Fruit fly (Drosophila melanogaster) whole organism, embryonic: ENCODE measurements around the gene CG2187.

ENCODE experiments used
- ATbp ChIP-seq: fragments of 200-800 bp; sonication (Bioruptor generic); optimal IDR thresholded peaks from 2 replicates; lab custom pipeline; 2017; ENCODE audit warnings: missing biosample characterization, mild to moderate bottlenecking, missing genetic modification characterization, missing genetic modification reagents
- Adf1 ChIP-seq: fragments of 200-800 bp; sonication (Bioruptor generic); IDR thresholded peaks from 2 replicates; pipeline ENCODE4 v1.3.6; 2022; ENCODE audit warnings: missing biosample characterization, missing genetic modification characterization
- Asciz ChIP-seq: fragments of 200-800 bp; sonication (Bioruptor generic); optimal IDR thresholded peaks from 2 replicates; lab custom pipeline; 2017; ENCODE audit warnings: missing biosample characterization, mild to moderate bottlenecking, missing genetic modification characterization, missing genetic modification reagents
- Awh ChIP-seq: fragments of 200-800 bp; sonication (Bioruptor generic); IDR thresholded peaks from 2 replicates; pipeline ENCODE4, ENCODE4 v1.3.6; 2022; ENCODE audit warnings: missing biosample characterization, missing genetic modification characterization
- CG1024 ChIP-seq: fragments of 200-800 bp; sonication (Bioruptor generic); IDR thresholded peaks from 2 replicates; pipeline ENCODE4 v1.3.6; 2022; ENCODE audit warnings: missing biosample characterization, missing genetic modification characterization
- CG10274 ChIP-seq: fragments of 200-800 bp; sonication (Bioruptor generic); optimal IDR thresholded peaks from 3 replicates; lab custom pipeline; 2017; ENCODE audit warnings: missing biosample characterization, mild to moderate bottlenecking, missing genetic modification characterization
- CG10543 ChIP-seq: fragments of 200-800 bp; sonication (Bioruptor generic); optimal IDR thresholded peaks from 3 replicates; lab custom pipeline; 2017; ENCODE audit warnings: missing biosample characterization, mild to moderate bottlenecking, missing genetic modification characterization, moderate library complexity
- CG11560 ChIP-seq: fragments of 200-800 bp; sonication (Bioruptor generic); IDR thresholded peaks from 3 replicates; pipeline ENCODE4 v1.3.6; 2022; ENCODE audit warnings: missing biosample characterization, missing genetic modification characterization
- CG11723 ChIP-seq: fragments of 200-800 bp; sonication (Bioruptor generic); optimal IDR thresholded peaks from 2 replicates; lab custom pipeline; 2017; ENCODE audit warnings: missing biosample characterization, mild to moderate bottlenecking, missing genetic modification characterization
- CG12769 ChIP-seq: fragments of 200-800 bp; sonication (Bioruptor generic); optimal IDR thresholded peaks from 2 replicates; lab custom pipeline; 2019; ENCODE audit warnings: missing biosample characterization, mild to moderate bottlenecking, missing genetic modification characterization, moderate library complexity
- CG14014 ChIP-seq: fragments of 200-800 bp; sonication (Bioruptor generic); IDR thresholded peaks from 2 replicates; pipeline ENCODE4 v1.3.6; 2022; ENCODE audit warnings: missing biosample characterization, missing genetic modification characterization
- CG15696 ChIP-seq: fragments of 200-800 bp; sonication (Bioruptor generic); optimal IDR thresholded peaks from 2 replicates; lab custom pipeline; 2019; ENCODE audit warnings: missing biosample characterization, mild to moderate bottlenecking, missing genetic modification characterization, moderate library complexity
- CG16813 ChIP-seq: fragments of 200-800 bp; sonication (Bioruptor generic); IDR thresholded peaks from 3 replicates; pipeline ENCODE4 v1.3.6; 2022; ENCODE audit warnings: missing biosample characterization, missing genetic modification characterization; ENCODE audit not compliant: partially characterized antibody
- CG2712 ChIP-seq: fragments of 200-800 bp; optimal IDR thresholded peaks from 3 replicates; lab custom pipeline; 2019; ENCODE audit warnings: missing biosample characterization, mild to moderate bottlenecking, missing genetic modification characterization, moderate library complexity
- CG31224 ChIP-seq: fragments of 200-800 bp; sonication (Bioruptor generic); IDR thresholded peaks from 2 replicates; pipeline ENCODE4 v1.3.6; 2022; ENCODE audit warnings: missing biosample characterization, missing genetic modification characterization
- CG34376 ChIP-seq: fragments of 200-800 bp; sonication (Bioruptor generic); optimal IDR thresholded peaks from 2 replicates; lab custom pipeline; 2018; ENCODE audit warnings: missing biosample characterization, mild to moderate bottlenecking, missing genetic modification characterization
- CG4617 ChIP-seq: fragments of 200-800 bp; sonication (Bioruptor generic); optimal IDR thresholded peaks from 3 replicates; lab custom pipeline; 2016; ENCODE audit warnings: missing biosample characterization, missing genetic modification characterization, borderline replicate concordance
- CG4707 ChIP-seq: fragments of 200-800 bp; sonication (Bioruptor generic); optimal IDR thresholded peaks from 2 replicates; lab custom pipeline; 2018; ENCODE audit warnings: missing biosample characterization, mild to moderate bottlenecking, missing genetic modification characterization, moderate library complexity
- CG6791 ChIP-seq: fragments of 200-800 bp; sonication (Bioruptor generic); IDR thresholded peaks from 3 replicates; pipeline ENCODE4 v1.3.6; 2022; ENCODE audit warnings: missing biosample characterization, missing genetic modification characterization; ENCODE audit not compliant: partially characterized antibody
- CG7357 ChIP-seq: fragments of 200-800 bp; sonication (Bioruptor generic); IDR thresholded peaks from 3 replicates; pipeline ENCODE4 v1.3.6; 2022; ENCODE audit warnings: missing biosample characterization, missing genetic modification characterization
- CG7987 ChIP-seq: fragments of 200-800 bp; sonication (Bioruptor generic); optimal IDR thresholded peaks from 2 replicates; lab custom pipeline; 2018; ENCODE audit warnings: missing biosample characterization, mild to moderate bottlenecking, missing genetic modification characterization, moderate library complexity
- Chrac-16 ChIP-seq: fragments of 200-800 bp; sonication (Bioruptor generic); optimal IDR thresholded peaks from 3 replicates; lab custom pipeline; 2016; ENCODE audit warnings: missing biosample characterization, missing genetic modification characterization
- D ChIP-seq, 2 experiments: fragments of 200-800 bp in 1 of 2; fragments of >200 bp in 1 of 2; sonication (Bioruptor generic) in 1 of 2; optimal IDR thresholded peaks; 2 replicates in 1 of 2; 3 replicates in 1 of 2; lab custom pipeline; 2017; ENCODE audit warnings: mild to moderate bottlenecking in 1 of 2, missing biosample characterization in 1 of 2, missing genetic modification characterization in 1 of 2, missing genetic modification reagents in 1 of 2
- Dp ChIP-seq: fragments of 200-800 bp; sonication (Bioruptor generic); optimal IDR thresholded peaks from 2 replicates; lab custom pipeline; 2018; ENCODE audit warnings: missing biosample characterization, mild to moderate bottlenecking, missing genetic modification characterization, moderate library complexity
- Dref ChIP-seq: fragments of 200-800 bp; sonication (Bioruptor generic); IDR thresholded peaks from 2 replicates; pipeline ENCODE4 v1.3.6; 2022; ENCODE audit warnings: missing biosample characterization, missing genetic modification characterization
- E2f1 ChIP-seq: fragments of 200-800 bp; sonication (Bioruptor generic); IDR thresholded peaks from 2 replicates; pipeline ENCODE4 v1.3.6; 2022; ENCODE audit warnings: missing biosample characterization, missing genetic modification characterization
- Fer2 ChIP-seq: fragments of 200-800 bp; sonication (Bioruptor generic); optimal IDR thresholded peaks from 2 replicates; lab custom pipeline; 2018; ENCODE audit warnings: missing biosample characterization, mild to moderate bottlenecking, missing genetic modification characterization, moderate library complexity
- Gsc ChIP-seq: fragments of 200-800 bp; sonication (Bioruptor generic); IDR thresholded peaks from 2 replicates; pipeline ENCODE4 v1.3.6; 2022; ENCODE audit warnings: missing biosample characterization, missing genetic modification characterization
- HLH54F ChIP-seq: fragments of 200-800 bp; sonication (Bioruptor generic); optimal IDR thresholded peaks from 3 replicates; lab custom pipeline; 2016; ENCODE audit warnings: missing biosample characterization, missing genetic modification characterization
- HmgZ ChIP-seq: fragments of 200-800 bp; sonication (Bioruptor generic); optimal IDR thresholded peaks from 2 replicates; lab custom pipeline; 2018; ENCODE audit warnings: missing biosample characterization, mild to moderate bottlenecking, missing genetic modification characterization
- Mrtf ChIP-seq: fragments of 200-800 bp; sonication (Bioruptor generic); IDR thresholded peaks from 3 replicates; pipeline ENCODE4 v1.3.6; 2022; ENCODE audit warnings: missing biosample characterization, missing genetic modification characterization
- Rx ChIP-seq: fragments of 200-800 bp; sonication (Bioruptor generic); IDR thresholded peaks from 2 replicates; pipeline ENCODE4 v1.3.6; 2022; ENCODE audit warnings: missing biosample characterization, missing genetic modification characterization
- ab ChIP-seq: fragments of 200-800 bp; sonication (Bioruptor generic); optimal IDR thresholded peaks from 2 replicates; lab custom pipeline; 2016; ENCODE audit warnings: missing biosample characterization, missing genetic modification characterization
- ac ChIP-seq: fragments of 200-800 bp; sonication (Bioruptor generic); optimal IDR thresholded peaks from 3 replicates; lab custom pipeline; 2017; ENCODE audit warnings: missing biosample characterization, mild to moderate bottlenecking, missing genetic modification characterization
- chif ChIP-seq, 2 experiments: fragments of 200-800 bp; sonication (Bioruptor generic); optimal IDR thresholded peaks; 3 replicates each; lab custom pipeline; 2016; ENCODE audit warnings: missing biosample characterization in 2 of 2, missing genetic modification characterization in 2 of 2
- chn ChIP-seq: fragments of 200-800 bp; sonication (Bioruptor generic); optimal IDR thresholded peaks from 2 replicates; lab custom pipeline; 2016; ENCODE audit warnings: missing biosample characterization, missing genetic modification characterization
- dan ChIP-seq: fragments of 200-800 bp; sonication (Bioruptor generic); IDR thresholded peaks from 2 replicates; pipeline ENCODE4 v1.3.6; 2022; ENCODE audit warnings: missing biosample characterization, missing genetic modification characterization
- emc ChIP-seq: fragments of 200-800 bp; sonication (Bioruptor generic); optimal IDR thresholded peaks from 2 replicates; lab custom pipeline; 2016; ENCODE audit warnings: missing biosample characterization, missing genetic modification characterization
- gcm2 ChIP-seq: fragments of 200-800 bp; sonication (Bioruptor generic); optimal IDR thresholded peaks from 2 replicates; lab custom pipeline; 2016; ENCODE audit warnings: missing biosample characterization, missing genetic modification characterization
- gem ChIP-seq: fragments of 200-800 bp; sonication (Bioruptor generic); optimal IDR thresholded peaks from 2 replicates; lab custom pipeline; 2019; ENCODE audit warnings: missing biosample characterization, mild to moderate bottlenecking, missing genetic modification characterization, moderate library complexity
- her ChIP-seq: fragments of 200-800 bp; sonication (Bioruptor generic); optimal IDR thresholded peaks from 2 replicates; lab custom pipeline; 2016; ENCODE audit warnings: missing biosample characterization, missing genetic modification characterization
- onecut ChIP-seq: fragments of 200-800 bp; sonication (Bioruptor generic); IDR thresholded peaks from 2 replicates; pipeline ENCODE4 v1.3.6; 2022; ENCODE audit warnings: missing biosample characterization, missing genetic modification characterization
- pita ChIP-seq: fragments of 200-800 bp; sonication (Bioruptor generic); optimal IDR thresholded peaks from 2 replicates; lab custom pipeline; 2017; ENCODE audit warnings: missing biosample characterization, mild to moderate bottlenecking, missing genetic modification characterization
- ranshi ChIP-seq: fragments of 200-800 bp; sonication (Bioruptor generic); IDR thresholded peaks from 2 replicates; pipeline ENCODE4 v1.3.6; 2022; ENCODE audit warnings: missing biosample characterization, missing genetic modification characterization
- tin ChIP-seq: fragments of 200-800 bp; sonication (Bioruptor generic); optimal IDR thresholded peaks from 3 replicates; lab custom pipeline; 2016; ENCODE audit warnings: missing biosample characterization, missing genetic modification characterization
- tup ChIP-seq: fragments of 200-800 bp; sonication (Bioruptor generic); optimal IDR thresholded peaks from 2 replicates; lab custom pipeline; 2016; ENCODE audit warnings: missing biosample characterization, mild to moderate bottlenecking, missing genetic modification characterization, moderate library complexity
- unpg ChIP-seq: fragments of 200-800 bp; sonication (Bioruptor generic); optimal IDR thresholded peaks from 3 replicates; lab custom pipeline; 2018; ENCODE audit warnings: missing biosample characterization, mild to moderate bottlenecking, missing genetic modification characterization, moderate library complexity
- zen ChIP-seq: fragments of 200-800 bp; sonication (Bioruptor generic); optimal IDR thresholded peaks from 3 replicates; lab custom pipeline; 2018; ENCODE audit warnings: missing biosample characterization, mild to moderate bottlenecking, missing genetic modification characterization, moderate library complexity

Gene CG2187

dm6 chr3R:31717299-31718167, 40.9 kb downstream of the CG2187 start (continued):
- peak; percentile 27 for TF ChIP-seq emc (GFP tag; lab: Kevin White, UChicago)
- peak; percentile 62 for TF ChIP-seq CG12769 (tag; lab: Kevin White, UChicago)
- peak; percentile 12 for TF ChIP-seq tin (GFP tag; lab: Kevin White, UChicago)
- no peak for TF ChIP-seq pita (GFP tag; lab: Kevin White, UChicago)
- peak; percentile 39 for TF ChIP-seq CG10274 (GFP tag; lab: Kevin White, UChicago)
- TF ChIP-seq HmgZ (tag; lab: Kevin White, UChicago), result peak; percentile 42
- peak; percentile 22 for TF ChIP-seq Fer2
- no peak; the same call in 2 of the 3 replicates for TF ChIP-seq Mrtf (GFP tag; lab: Robert Waterston, UW)
- TF ChIP-seq Gsc (GFP tag; lab: Robert Waterston, UW), result no peak
- 0 out of 2 replicates have a peak, but pooled peaks have one; percentile 42 for TF ChIP-seq CG31224
- peak; percentile 79 for TF ChIP-seq Adf1
- TF ChIP-seq dan, result no peak
- TF ChIP-seq CG16813, result no peak
- no peak for TF ChIP-seq CG15696 (tag; lab: Kevin White, UChicago)
- TF ChIP-seq CG4617 (GFP tag; lab: Kevin White, UChicago), result no peak
- no peak for TF ChIP-seq Dp (GFP tag; lab: Kevin White, UChicago)
- peak; percentile 54; the same call in 2 of the 3 replicates for TF ChIP-seq CG7357 (GFP tag; lab: Robert Waterston, UW)
- peak; percentile 54; the same call in 1 of the 2 replicates for TF ChIP-seq CG14014 (GFP tag; lab: Robert Waterston, UW)
- no peak for TF ChIP-seq gcm2 (GFP tag; lab: Kevin White, UChicago)
- TF ChIP-seq E2f1, result peak; percentile 36; the same call in 1 of the 2 replicates
- TF ChIP-seq chif (GFP tag; optimal IDR thresholded peaks at IDR 0.05; lab: Kevin White, UChicago), result peak; percentile 36 to 56
- TF ChIP-seq CG10543, result peak; percentile 26
- no peak for TF ChIP-seq tup (GFP tag; lab: Kevin White, UChicago)
- TF ChIP-seq CG34376 (GFP tag; lab: Kevin White, UChicago), result peak; percentile 29
- TF ChIP-seq ab (GFP tag; lab: Kevin White, UChicago), result no peak
- peak; percentile 59; the same call in 1 of the 2 replicates for TF ChIP-seq ranshi (GFP tag; lab: Robert Waterston, UW)
- no peak for TF ChIP-seq Rx (GFP tag; lab: Robert Waterston, UW)
- peak; percentile 56 for TF ChIP-seq her (GFP tag; lab: Kevin White, UChicago)
- no peak for TF ChIP-seq ac (GFP tag; lab: Kevin White, UChicago)
- TF ChIP-seq D (optimal IDR thresholded peaks at IDR 0.05; lab: Kevin White, UChicago), result no peak
- peak; percentile 18 for TF ChIP-seq D (GFP tag; optimal IDR thresholded peaks at IDR 0.05; lab: Kevin White, UChicago)
- peak; percentile 5 for TF ChIP-seq chn (GFP tag; lab: Kevin White, UChicago)
- TF ChIP-seq CG7987, result no peak
- peak; percentile 18 for TF ChIP-seq CG11723 (GFP tag; lab: Kevin White, UChicago)
- TF ChIP-seq gem (tag; lab: Kevin White, UChicago), result peak; percentile 74
- TF ChIP-seq HLH54F (GFP tag; lab: Kevin White, UChicago), result peak; percentile 66
- no peak for TF ChIP-seq CG6791 (GFP tag; lab: Robert Waterston, UW)
- peak; percentile 23 for TF ChIP-seq Chrac-16 (GFP tag; lab: Kevin White, UChicago)
- TF ChIP-seq Awh (GFP tag; lab: Robert Waterston, UW), result no peak
- TF ChIP-seq Asciz (GFP tag; lab: Kevin White, UChicago), result no peak
- TF ChIP-seq CG4707 (GFP tag; lab: Kevin White, UChicago), result peak; percentile 29
- peak; percentile 39 for TF ChIP-seq CG2712 (tag; lab: Kevin White, UChicago)
- TF ChIP-seq Dref, result no peak
- TF ChIP-seq ATbp, result peak; percentile 62
- TF ChIP-seq CG1024 (GFP tag; lab: Robert Waterston, UW), result peak; percentile 30; the same call in 1 of the 2 replicates
- peak; percentile 43; the same call in 1 of the 2 replicates for TF ChIP-seq onecut (GFP tag; lab: Robert Waterston, UW)
- no peak for TF ChIP-seq CG11560 (tag; lab: Robert Waterston, UW)
- peak; percentile 61 for TF ChIP-seq unpg (GFP tag; lab: Kevin White, UChicago)
- TF ChIP-seq zen, result no peak
